Worm (Caenorhabditis elegans): ENCODE measurements around the gene lido-16.

DNA sequence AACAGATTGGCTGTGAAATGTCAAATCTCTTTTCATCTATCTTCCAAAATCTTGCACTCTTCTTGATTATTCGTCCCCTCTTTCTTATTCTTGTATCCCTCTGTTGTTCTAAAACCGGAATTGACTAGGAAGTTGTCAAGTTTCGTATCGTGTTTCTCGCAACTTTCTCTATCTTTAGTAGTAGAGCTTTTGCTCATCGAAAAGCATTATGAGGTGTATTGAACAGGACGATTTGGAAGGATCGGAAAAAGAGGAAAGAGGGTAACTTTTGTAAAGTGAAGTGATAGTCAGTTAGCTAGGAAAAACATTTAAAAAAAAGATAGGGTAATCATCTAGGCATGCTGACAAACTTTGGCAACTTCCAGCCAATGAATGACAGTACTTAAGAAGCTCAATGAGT, 11.7 kb upstream of the lido-16 start:
- TF ChIP-seq ztf-23 (GFP tag; IDR thresholded peaks at IDR 0.05) = no peak
- TF ChIP-seq cog-1 (tag; optimal IDR thresholded peaks at IDR 0.05) = no peak
- TF ChIP-seq ztf-29 (GFP tag; IDR thresholded peaks at IDR 0.05) = no peak
- TF ChIP-seq T22C8.4 (GFP tag; IDR thresholded peaks at IDR 0.05) = no peak
- no peak for TF ChIP-seq med-1 (GFP tag; optimal IDR thresholded peaks at IDR 0.05; ENCODE audit: insufficient read depth)
- no peak for TF ChIP-seq flt-1 (GFP tag; IDR thresholded peaks at IDR 0.05)
- TF ChIP-seq klf-2 (GFP tag; conservative IDR thresholded peaks at IDR 0.05) = no peak
- no peak for TF ChIP-seq ref-1 (GFP tag; conservative IDR thresholded peaks at IDR 0.05)
- no peak for TF ChIP-seq tab-1 (GFP tag; IDR thresholded peaks at IDR 0.05)

All from whole organism, midembryonic.